Fruit fly (Drosophila melanogaster) whole organism, embryonic: ENCODE measurements around the gene CG11700.

ENCODE experiments used
- ATbp ChIP-seq: fragments of 200-800 bp; sonication (Bioruptor generic); optimal IDR thresholded peaks from 2 replicates; lab custom pipeline; 2017; ENCODE audit warnings: missing biosample characterization, mild to moderate bottlenecking, missing genetic modification characterization, missing genetic modification reagents
- Atf3 ChIP-seq: fragments of 200-800 bp; sonication (Bioruptor generic); optimal IDR thresholded peaks from 3 replicates; lab custom pipeline; 2016; ENCODE audit warnings: missing biosample characterization, missing genetic modification characterization
- Atf6 ChIP-seq: fragments of 200-800 bp; sonication (Bioruptor generic); IDR thresholded peaks from 2 replicates; pipeline ENCODE4 v1.3.6; 2022; ENCODE audit warnings: missing biosample characterization, missing genetic modification characterization
- BEAF-32 ChIP-seq: fragments of 200-800 bp; sonication (Bioruptor generic); optimal IDR thresholded peaks from 3 replicates; lab custom pipeline; 2017; ENCODE audit warnings: missing biosample characterization, missing genetic modification characterization, mild to moderate bottlenecking, moderate library complexity, missing genetic modification reagents
- CG1024 ChIP-seq: fragments of 200-800 bp; sonication (Bioruptor generic); IDR thresholded peaks from 2 replicates; pipeline ENCODE4 v1.3.6; 2022; ENCODE audit warnings: missing biosample characterization, missing genetic modification characterization
- CG11093 ChIP-seq: fragments of 200-800 bp; sonication (Bioruptor generic); IDR thresholded peaks from 3 replicates; pipeline ENCODE4 v1.3.6; 2022; ENCODE audit warnings: missing biosample characterization, missing genetic modification characterization
- CG11456 ChIP-seq: fragments of 200-800 bp; sonication (Bioruptor generic); IDR thresholded peaks from 3 replicates; pipeline ENCODE4 v1.3.6; 2022; ENCODE audit warnings: missing biosample characterization, missing genetic modification characterization
- CG13624 ChIP-seq: fragments of 200-800 bp; sonication (Bioruptor generic); optimal IDR thresholded peaks from 2 replicates; lab custom pipeline; 2016; ENCODE audit warnings: missing biosample characterization, missing genetic modification characterization
- CG1529 ChIP-seq: fragments of 200-800 bp; sonication (Bioruptor generic); optimal IDR thresholded peaks from 3 replicates; lab custom pipeline; 2018; ENCODE audit warnings: missing biosample characterization, missing genetic modification characterization
- CG16815 ChIP-seq: fragments of 200-800 bp; sonication (Bioruptor generic); optimal IDR thresholded peaks from 3 replicates; lab custom pipeline; 2017; ENCODE audit warnings: missing biosample characterization, mild to moderate bottlenecking, missing genetic modification characterization
- CG17186 ChIP-seq: fragments of 200-800 bp; sonication (Bioruptor generic); optimal IDR thresholded peaks from 3 replicates; lab custom pipeline; 2017; ENCODE audit warnings: missing biosample characterization, missing genetic modification reagents, missing genetic modification characterization
- CG17612 ChIP-seq: fragments of 200-800 bp; sonication (Bioruptor generic); IDR thresholded peaks from 2 replicates; pipeline ENCODE4 v1.3.6; 2022; ENCODE audit warnings: missing biosample characterization, missing genetic modification characterization
- CG30020 ChIP-seq: fragments of 200-800 bp; optimal IDR thresholded peaks from 2 replicates; lab custom pipeline; 2019; ENCODE audit warnings: missing biosample characterization, mild to moderate bottlenecking, missing genetic modification characterization, moderate library complexity
- CG31441 ChIP-seq: fragments of 200-800 bp; sonication (Bioruptor generic); IDR thresholded peaks from 2 replicates; pipeline ENCODE4 v1.3.6; 2022; ENCODE audit warnings: missing biosample characterization, missing genetic modification characterization
- CG34376 ChIP-seq: fragments of 200-800 bp; sonication (Bioruptor generic); optimal IDR thresholded peaks from 2 replicates; lab custom pipeline; 2018; ENCODE audit warnings: missing biosample characterization, mild to moderate bottlenecking, missing genetic modification characterization
- CG3847 ChIP-seq: fragments of 200-800 bp; sonication (Bioruptor generic); IDR thresholded peaks from 2 replicates; pipeline ENCODE4 v1.3.6; 2022; ENCODE audit warnings: missing biosample characterization, missing genetic modification characterization
- CG5245 ChIP-seq: fragments of 200-800 bp; sonication (Bioruptor generic); optimal IDR thresholded peaks from 3 replicates; lab custom pipeline; 2016; ENCODE audit warnings: missing biosample characterization, missing genetic modification characterization
- CG5953 ChIP-seq: fragments of 200-800 bp; sonication (Bioruptor generic); IDR thresholded peaks from 2 replicates; pipeline ENCODE4 v1.3.6; 2022; ENCODE audit warnings: missing biosample characterization, missing genetic modification characterization
- CG7745 ChIP-seq: fragments of 200-800 bp; sonication (Bioruptor generic); optimal IDR thresholded peaks from 2 replicates; lab custom pipeline; 2018; ENCODE audit warnings: missing biosample characterization, mild to moderate bottlenecking, missing genetic modification characterization, moderate library complexity
- CG7987 ChIP-seq: fragments of 200-800 bp; sonication (Bioruptor generic); optimal IDR thresholded peaks from 2 replicates; lab custom pipeline; 2018; ENCODE audit warnings: missing biosample characterization, mild to moderate bottlenecking, missing genetic modification characterization, moderate library complexity
- CG8478 ChIP-seq: fragments of >200 bp; optimal IDR thresholded peaks from 2 replicates; lab custom pipeline; 2018
- CG9609 ChIP-seq: fragments of 200-800 bp; sonication (Bioruptor generic); optimal IDR thresholded peaks from 3 replicates; lab custom pipeline; 2016; ENCODE audit warnings: missing biosample characterization, missing genetic modification characterization
- Deaf1 ChIP-seq: fragments of 200-800 bp; optimal IDR thresholded peaks from 3 replicates; lab custom pipeline; 2019; ENCODE audit warnings: missing biosample characterization, mild to moderate bottlenecking, missing genetic modification characterization, moderate library complexity
- Ets65A ChIP-seq: fragments of 200-800 bp; sonication (Bioruptor generic); peaks from one replicate; lab custom pipeline; 2016; ENCODE audit warnings: missing biosample characterization, missing genetic modification characterization
- Lim3 ChIP-seq: fragments of 200-800 bp; sonication (Bioruptor generic); IDR thresholded peaks from 2 replicates; pipeline ENCODE4 v1.3.6; 2022; ENCODE audit warnings: missing biosample characterization, missing genetic modification characterization
- Mes4 ChIP-seq: fragments of 200-800 bp; sonication (Bioruptor generic); optimal IDR thresholded peaks from 2 replicates; lab custom pipeline; 2016; ENCODE audit warnings: missing biosample characterization, missing genetic modification characterization
- NC2β ChIP-seq: fragments of 200-800 bp; sonication (Bioruptor generic); optimal IDR thresholded peaks from 2 replicates; lab custom pipeline; 2016; ENCODE audit warnings: missing biosample characterization, missing genetic modification characterization
- Poxn ChIP-seq: fragments of 200-800 bp; sonication (Bioruptor generic); IDR thresholded peaks from 2 replicates; pipeline ENCODE4 v1.3.6; 2022; ENCODE audit warnings: missing biosample characterization, missing genetic modification characterization
- Ravus ChIP-seq: fragments of 200-800 bp; sonication (Bioruptor generic); IDR thresholded peaks from 2 replicates; pipeline ENCODE4 v1.3.6; 2022; ENCODE audit warnings: missing biosample characterization, missing genetic modification characterization
- Rfx ChIP-seq: fragments of 200-800 bp; sonication (Bioruptor generic); IDR thresholded peaks from 2 replicates; pipeline ENCODE4 v1.3.6; 2022; ENCODE audit warnings: missing biosample characterization, missing genetic modification characterization
- Ssrp ChIP-seq: fragments of 200-800 bp; sonication (Bioruptor generic); optimal IDR thresholded peaks from 2 replicates; lab custom pipeline; 2018; ENCODE audit warnings: missing biosample characterization, mild to moderate bottlenecking, missing genetic modification characterization, moderate library complexity
- YL-1 ChIP-seq: fragments of 200-800 bp; sonication (Bioruptor generic); optimal IDR thresholded peaks from 3 replicates; lab custom pipeline; 2017; ENCODE audit warnings: missing biosample characterization, mild to moderate bottlenecking, missing genetic modification characterization
- abd-A ChIP-seq: fragments of 200-800 bp; sonication (Bioruptor generic); optimal IDR thresholded peaks from 3 replicates; lab custom pipeline; 2019; ENCODE audit warnings: missing biosample characterization, mild to moderate bottlenecking, missing genetic modification characterization, moderate library complexity
- bbx ChIP-seq: fragments of 200-800 bp; sonication (Bioruptor generic); IDR thresholded peaks from 2 replicates; pipeline ENCODE4 v1.3.6; 2022; ENCODE audit warnings: missing biosample characterization, missing genetic modification characterization; ENCODE audit not compliant: partially characterized antibody
- br ChIP-seq: fragments of >200 bp; optimal IDR thresholded peaks from 2 replicates; lab custom pipeline; 2017
- chif ChIP-seq, 2 experiments: fragments of 200-800 bp; sonication (Bioruptor generic); optimal IDR thresholded peaks; 3 replicates each; lab custom pipeline; 2016; ENCODE audit warnings: missing biosample characterization in 2 of 2, missing genetic modification characterization in 2 of 2
- exex ChIP-seq: fragments of 200-800 bp; sonication (Bioruptor generic); optimal IDR thresholded peaks from 4 replicates; lab custom pipeline; 2018; ENCODE audit warnings: missing biosample characterization, mild to moderate bottlenecking, missing genetic modification characterization, moderate library complexity
- gsb-n ChIP-seq: fragments of 200-800 bp; sonication (Bioruptor generic); optimal IDR thresholded peaks from 3 replicates; lab custom pipeline; 2018; ENCODE audit warnings: missing biosample characterization, mild to moderate bottlenecking, missing genetic modification characterization
- hth ChIP-seq: fragments of >200 bp; optimal IDR thresholded peaks from 2 replicates; lab custom pipeline; 2017; ENCODE audit warnings: inconsistent platforms
- jigr1 ChIP-seq: fragments of 200-800 bp; sonication (Bioruptor generic); IDR thresholded peaks from 3 replicates; pipeline ENCODE4 v1.3.6; 2022; ENCODE audit warnings: missing biosample characterization, missing genetic modification characterization
- lbe ChIP-seq: fragments of 200-800 bp; sonication (Bioruptor generic); optimal IDR thresholded peaks from 2 replicates; lab custom pipeline; 2016; ENCODE audit warnings: missing biosample characterization, mild to moderate bottlenecking, missing genetic modification characterization
- nau ChIP-seq: fragments of 200-800 bp; sonication (Bioruptor generic); optimal IDR thresholded peaks from 3 replicates; lab custom pipeline; 2017; ENCODE audit warnings: missing biosample characterization, mild to moderate bottlenecking, missing genetic modification characterization, missing genetic modification reagents
- nom ChIP-seq: fragments of 200-800 bp; sonication (Bioruptor generic); optimal IDR thresholded peaks from 2 replicates; lab custom pipeline; 2017; ENCODE audit warnings: missing biosample characterization, missing genetic modification characterization, mild to moderate bottlenecking, moderate library complexity, missing genetic modification reagents
- peb ChIP-seq: fragments of 200-800 bp; sonication (Bioruptor generic); IDR thresholded peaks from 2 replicates; pipeline ENCODE4 v1.3.6; 2022; ENCODE audit warnings: missing biosample characterization, missing genetic modification characterization
- pho ChIP-seq: fragments of 200-800 bp; sonication (Bioruptor generic); optimal IDR thresholded peaks from 2 replicates; lab custom pipeline; 2016; ENCODE audit warnings: missing biosample characterization, missing genetic modification characterization
- row ChIP-seq: fragments of 200-800 bp; sonication (Bioruptor generic); IDR thresholded peaks from 3 replicates; pipeline ENCODE4 v1.3.6; 2022; ENCODE audit warnings: missing biosample characterization, missing genetic modification characterization
- sug ChIP-seq: fragments of 200-800 bp; optimal IDR thresholded peaks from 2 replicates; lab custom pipeline; 2019; ENCODE audit warnings: missing biosample characterization, mild to moderate bottlenecking, missing genetic modification characterization, moderate library complexity
- unpg ChIP-seq: fragments of 200-800 bp; sonication (Bioruptor generic); optimal IDR thresholded peaks from 3 replicates; lab custom pipeline; 2018; ENCODE audit warnings: missing biosample characterization, mild to moderate bottlenecking, missing genetic modification characterization, moderate library complexity
- zen ChIP-seq: fragments of 200-800 bp; sonication (Bioruptor generic); optimal IDR thresholded peaks from 3 replicates; lab custom pipeline; 2018; ENCODE audit warnings: missing biosample characterization, mild to moderate bottlenecking, missing genetic modification characterization, moderate library complexity

Gene CG11700

DNA sequence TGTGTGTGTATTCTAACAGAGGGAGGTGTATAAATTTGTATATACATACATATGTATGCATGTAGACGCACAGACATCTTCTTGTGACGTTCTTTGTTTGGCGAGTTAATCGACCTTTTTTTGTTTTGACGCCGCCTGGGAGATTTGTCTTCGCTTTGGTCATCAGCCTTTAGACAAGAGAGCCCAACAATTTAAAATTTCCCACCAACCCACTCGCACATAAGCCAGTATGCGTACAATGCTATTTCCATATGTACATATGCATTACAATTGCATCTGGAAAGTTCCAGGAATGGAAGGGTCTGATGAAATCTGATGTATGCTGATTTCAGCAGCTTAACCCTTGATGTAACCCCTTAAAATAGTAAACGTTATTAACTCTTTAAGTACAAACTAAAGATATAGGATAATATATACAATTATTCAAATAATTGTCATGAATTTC is 3.7 kb downstream of the CG11700 start, which contains the start of gene Ubi-p5E (continued):
- TF ChIP-seq sug (tag; lab: Kevin White, UChicago) (no peak), CG31441 (GFP tag; lab: Robert Waterston, UW) (0 out of 2 replicates have a peak, but pooled peaks have one; percentile 0), CG13624 (GFP tag; lab: Kevin White, UChicago) (peak; percentile 16), lbe (GFP tag; lab: Kevin White, UChicago) (peak; percentile 51), CG5245 (GFP tag; lab: Kevin White, UChicago) (no peak), br (lab: Kevin White, UChicago) (no peak), exex (tag; lab: Kevin White, UChicago) (no peak), hth (lab: Kevin White, UChicago) (no peak), CG30020 (tag; lab: Kevin White, UChicago) (peak; percentile 87), CG7745 (no peak), zen (tag; lab: Kevin White, UChicago) (peak; percentile 3), unpg (GFP tag; lab: Kevin White, UChicago) (no peak), CG5953 (GFP tag; lab: Robert Waterston, UW) (no peak), CG7987 (GFP tag; lab: Kevin White, UChicago) (no peak), jigr1 (GFP tag; lab: Robert Waterston, UW) (no peak), peb (GFP tag; lab: Robert Waterston, UW) (no peak)
- TF ChIP-seq, all 482 proteins: peak for 7

DNA sequence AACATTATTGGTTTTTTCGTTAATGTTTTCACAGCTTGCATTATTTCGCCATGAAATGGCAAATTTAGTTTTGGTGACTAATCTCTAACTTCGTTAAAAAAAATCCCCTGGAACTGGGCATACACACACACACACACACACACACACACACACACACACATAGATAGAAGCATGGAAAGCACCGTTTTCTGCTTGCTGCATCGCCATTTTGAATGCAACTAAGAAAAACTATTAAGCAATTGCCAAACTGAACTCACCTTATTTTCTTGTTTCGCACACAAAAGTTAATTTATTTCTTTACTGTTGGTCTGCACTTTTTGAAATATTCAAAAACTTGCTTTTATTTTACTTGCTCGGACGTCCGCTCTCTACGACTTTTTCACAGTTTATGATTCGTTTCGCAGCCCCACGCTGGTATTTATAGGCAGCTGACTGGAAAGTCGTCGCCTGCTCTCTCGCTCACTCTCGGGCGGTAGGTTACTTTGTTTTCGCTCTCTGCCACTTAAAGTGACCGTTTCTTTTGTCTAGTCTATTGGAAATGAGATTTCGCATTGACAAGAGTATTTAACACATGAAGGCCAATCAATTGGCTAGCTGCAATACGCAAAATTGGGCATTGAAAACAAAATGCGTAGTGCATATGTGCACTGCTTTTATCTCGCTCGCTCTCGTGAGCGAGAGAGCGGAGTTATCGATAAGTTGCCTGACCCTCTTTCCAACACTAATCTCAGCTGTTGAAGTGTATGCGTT is 4.3 kb downstream of the CG11700 start:
- peak; percentile 89 for TF ChIP-seq gsb-n
- TF ChIP-seq bbx (GFP tag; lab: Robert Waterston, UW) = peak; percentile 37; the same call in 1 of the 2 replicates
- no peak for TF ChIP-seq Ssrp
- peak; percentile 45; the same call in 1 of the 3 replicates for TF ChIP-seq CG11456 (GFP tag; lab: Robert Waterston, UW)
- peak; percentile 53 for TF ChIP-seq Ets65A (GFP tag; lab: Kevin White, UChicago)
- TF ChIP-seq Atf3 (GFP tag; lab: Kevin White, UChicago) = no peak
- TF ChIP-seq Lim3 (GFP tag; lab: Robert Waterston, UW) = no peak
- peak; percentile 51 for TF ChIP-seq Mes4
- no peak for TF ChIP-seq Poxn (GFP tag; lab: Robert Waterston, UW)
- TF ChIP-seq nau = no peak
- TF ChIP-seq CG34376 (GFP tag; lab: Kevin White, UChicago) = peak; percentile 55
- no peak for TF ChIP-seq row (GFP tag; lab: Robert Waterston, UW)
- no peak for TF ChIP-seq CG1529 (GFP tag; lab: Kevin White, UChicago)
- TF ChIP-seq abd-A = peak; percentile 43
- peak; percentile 29 for TF ChIP-seq NC2β
- TF ChIP-seq Deaf1 = peak; percentile 58
- peak; percentile 48 for TF ChIP-seq BEAF-32 (GFP tag; lab: Kevin White, UChicago)
- TF ChIP-seq CG11093 (GFP tag; lab: Robert Waterston, UW) = no peak
- TF ChIP-seq CG1024 (GFP tag; lab: Robert Waterston, UW) = peak; percentile 24; the same call in 1 of the 2 replicates
- TF ChIP-seq ATbp (GFP tag; lab: Kevin White, UChicago) = no peak
- TF ChIP-seq YL-1 = peak; percentile 70
- TF ChIP-seq CG17186 = no peak
- TF ChIP-seq CG8478 (lab: Kevin White, UChicago) = peak; percentile 82
- no peak for TF ChIP-seq chif (GFP tag; optimal IDR thresholded peaks at IDR 0.05; lab: Kevin White, UChicago)
- TF ChIP-seq CG16815 = no peak
- TF ChIP-seq pho (GFP tag; lab: Kevin White, UChicago) = peak; percentile 30
- TF ChIP-seq CG9609 (GFP tag; lab: Kevin White, UChicago) = no peak
- TF ChIP-seq Rfx (GFP tag; lab: Robert Waterston, UW) = 0 out of 2 replicates have a peak, but pooled peaks have one; percentile 14
- peak; percentile 9 for TF ChIP-seq nom (GFP tag; lab: Kevin White, UChicago)
- TF ChIP-seq CG17612 (GFP tag; lab: Robert Waterston, UW) = no peak
- TF ChIP-seq CG3847 (GFP tag; lab: Robert Waterston, UW) = no peak
- TF ChIP-seq Atf6 (GFP tag; lab: Robert Waterston, UW) = 0 out of 2 replicates have a peak, but pooled peaks have one; percentile 29
- TF ChIP-seq Ravus (GFP tag; lab: Robert Waterston, UW) = no peak
- no peak for TF ChIP-seq lbe (GFP tag; lab: Kevin White, UChicago)
